Worm (Caenorhabditis elegans) whole organism, L3 larva: ENCODE results near the gene C45G9.10.
A peak's percentile ranks its signal among the peaks of the same experiment; 100 is the strongest.

Source experiments
- R02D3.7 ChIP-seq: fragments of 150-350 bp; optimal IDR thresholded peaks from 2 replicates; lab custom pipeline; 2014; ENCODE audit warnings: missing biosample characterization, missing genetic modification characterization
- aly-2 ChIP-seq: fragments of 150-350 bp; optimal IDR thresholded peaks from 2 replicates; lab custom pipeline; 2014; ENCODE audit warnings: missing biosample characterization, missing genetic modification characterization
- ama-1 ChIP-seq: fragments of 150-350 bp; optimal IDR thresholded peaks from 2 replicates; lab custom pipeline; 2018
- ceh-16 ChIP-seq: sonication (generic microtip); optimal IDR thresholded peaks from 2 replicates; lab custom pipeline; 2017; ENCODE audit warnings: missing biosample characterization, missing genetic modification characterization
- ceh-28 ChIP-seq: fragments of 150-350 bp; optimal IDR thresholded peaks from 2 replicates; lab custom pipeline; 2014; ENCODE audit warnings: missing biosample characterization, missing genetic modification reagents, missing genetic modification characterization
- ceh-82 ChIP-seq: fragments of 150-350 bp; optimal IDR thresholded peaks from 2 replicates; lab custom pipeline; 2014; ENCODE audit warnings: missing biosample characterization, missing genetic modification characterization
- ceh-9 ChIP-seq: sonication (generic microtip); optimal IDR thresholded peaks from 2 replicates; lab custom pipeline; 2018; ENCODE audit warnings: missing biosample characterization, missing genetic modification characterization
- daf-12 ChIP-seq: fragments of 150-350 bp; optimal IDR thresholded peaks from 2 replicates; lab custom pipeline; 2014; ENCODE audit warnings: missing biosample characterization, missing genetic modification reagents, missing genetic modification characterization
- egl-27 ChIP-seq: sonication (generic microtip); optimal IDR thresholded peaks from 4 replicates; lab custom pipeline; 2017; ENCODE audit warnings: missing biosample characterization, missing genetic modification reagents, missing genetic modification characterization
- egl-5 ChIP-seq: fragments of 150-350 bp; optimal IDR thresholded peaks from 2 replicates; lab custom pipeline; 2017; ENCODE audit warnings: missing biosample characterization, missing genetic modification reagents, missing genetic modification characterization, inconsistent platforms
- elt-1 ChIP-seq: fragments of 150-350 bp; optimal IDR thresholded peaks from 2 replicates; lab custom pipeline; 2014; ENCODE audit warnings: missing biosample characterization, missing genetic modification characterization
- elt-2 ChIP-seq: sonication (generic microtip); optimal IDR thresholded peaks from 2 replicates; lab custom pipeline; 2016; ENCODE audit warnings: missing genetic modification reagents, mild to moderate bottlenecking, missing genetic modification characterization, missing compliant biosample characterization
- elt-3 ChIP-seq, 3 experiments: fragments of 150-350 bp in 1 of 3; sonication (generic microtip) in 2 of 3; optimal IDR thresholded peaks; 2 replicates in 2 of 3; 4 replicates in 1 of 3; lab custom pipeline; 2014 to 2017; ENCODE audit warnings: missing biosample characterization in 3 of 3, missing genetic modification characterization in 3 of 3
- eor-1 ChIP-seq, 2 experiments: fragments of 150-350 bp; optimal IDR thresholded peaks; 2 replicates each; lab custom pipeline; 2014 to 2018; ENCODE audit warnings: missing biosample characterization in 2 of 2, missing genetic modification characterization in 2 of 2
- fkh-2 ChIP-seq: fragments of 150-350 bp; optimal IDR thresholded peaks from 2 replicates; lab custom pipeline; 2014; ENCODE audit warnings: missing biosample characterization, missing genetic modification reagents, missing genetic modification characterization
- hmg-11 ChIP-seq: sonication (generic microtip); optimal IDR thresholded peaks from 2 replicates; lab custom pipeline; 2016; ENCODE audit warnings: missing genetic modification characterization, missing compliant biosample characterization
- jun-1 ChIP-seq: fragments of 150-350 bp; optimal IDR thresholded peaks from 2 replicates; lab custom pipeline; 2014; ENCODE audit warnings: missing biosample characterization, missing genetic modification reagents, missing genetic modification characterization
- lin-15B ChIP-seq: fragments of 150-350 bp; optimal IDR thresholded peaks from 2 replicates; lab custom pipeline; 2014; ENCODE audit warnings: missing biosample characterization, missing genetic modification characterization
- lin-39 ChIP-seq: fragments of 150-350 bp; optimal IDR thresholded peaks from 2 replicates; lab custom pipeline; 2018; ENCODE audit warnings: missing biosample characterization, missing genetic modification reagents, missing genetic modification characterization
- lsy-12 ChIP-seq: sonication (generic microtip); optimal IDR thresholded peaks from 2 replicates; lab custom pipeline; 2016; ENCODE audit warnings: mild to moderate bottlenecking, missing genetic modification characterization, missing compliant biosample characterization
- mdl-1 ChIP-seq: fragments of 150-350 bp; optimal IDR thresholded peaks from 2 replicates; lab custom pipeline; 2014; ENCODE audit warnings: missing biosample characterization, missing genetic modification characterization
- mml-1 ChIP-seq: fragments of 150-350 bp; sonication (generic microtip); optimal IDR thresholded peaks from 3 replicates; lab custom pipeline; 2014; ENCODE audit warnings: missing biosample characterization, missing genetic modification characterization
- nfya-1 ChIP-seq: sonication (generic microtip); optimal IDR thresholded peaks from 2 replicates; lab custom pipeline; 2017; ENCODE audit warnings: missing genetic modification characterization, mild to moderate bottlenecking, missing compliant biosample characterization, antibody characterized with exemption, moderate library complexity; ENCODE audit not compliant: insufficient read depth
- nhr-23 ChIP-seq: fragments of 150-350 bp; optimal IDR thresholded peaks from 2 replicates; lab custom pipeline; 2014; ENCODE audit warnings: missing biosample characterization, missing genetic modification reagents, missing genetic modification characterization
- nhr-237 ChIP-seq: fragments of 150-350 bp; optimal IDR thresholded peaks from 2 replicates; lab custom pipeline; 2014; ENCODE audit warnings: missing biosample characterization, missing genetic modification characterization
- nhr-25 ChIP-seq: sonication (generic microtip); optimal IDR thresholded peaks from 2 replicates; lab custom pipeline; 2017; ENCODE audit warnings: missing biosample characterization, missing genetic modification characterization
- nhr-28 ChIP-seq: fragments of 150-350 bp; optimal IDR thresholded peaks from 2 replicates; lab custom pipeline; 2014; ENCODE audit warnings: missing biosample characterization, missing genetic modification characterization
- nhr-43 ChIP-seq: sonication (generic microtip); optimal IDR thresholded peaks from 2 replicates; lab custom pipeline; 2016; ENCODE audit warnings: mild to moderate bottlenecking, missing genetic modification characterization, missing compliant biosample characterization; ENCODE audit not compliant: poor library complexity, severe bottlenecking
- nhr-67 ChIP-seq: fragments of 150-350 bp; optimal IDR thresholded peaks from 2 replicates; lab custom pipeline; 2014; ENCODE audit warnings: missing biosample characterization, missing genetic modification characterization
- nhr-77 ChIP-seq: fragments of 150-350 bp; optimal IDR thresholded peaks from 2 replicates; lab custom pipeline; 2014; ENCODE audit warnings: missing biosample characterization, missing genetic modification characterization
- pha-4 ChIP-seq: fragments of 150-350 bp; optimal IDR thresholded peaks from 2 replicates; lab custom pipeline; 2014; ENCODE audit warnings: missing biosample characterization, missing genetic modification reagents, missing genetic modification characterization
- pqm-1 ChIP-seq: fragments of 150-350 bp; optimal IDR thresholded peaks from 2 replicates; lab custom pipeline; 2017; ENCODE audit warnings: missing biosample characterization, missing genetic modification characterization, inconsistent platforms
- sea-2 ChIP-seq: fragments of 150-350 bp; sonication (generic microtip); optimal IDR thresholded peaks from 4 replicates; lab custom pipeline; 2014; ENCODE audit warnings: missing biosample characterization, missing genetic modification reagents, missing genetic modification characterization
- skn-1 ChIP-seq: fragments of 150-350 bp; optimal IDR thresholded peaks from 2 replicates; lab custom pipeline; 2014; ENCODE audit warnings: missing biosample characterization, missing genetic modification characterization
- snpc-4 ChIP-seq: fragments of 150-350 bp; optimal IDR thresholded peaks from 2 replicates; lab custom pipeline; 2014; ENCODE audit warnings: missing biosample characterization, missing genetic modification characterization
- tbx-2 ChIP-seq: sonication (generic microtip); optimal IDR thresholded peaks from 2 replicates; lab custom pipeline; 2016; ENCODE audit warnings: mild to moderate bottlenecking, missing genetic modification characterization, missing compliant biosample characterization
- zag-1 ChIP-seq: fragments of 150-350 bp; optimal IDR thresholded peaks from 2 replicates; lab custom pipeline; 2014; ENCODE audit warnings: missing biosample characterization, missing genetic modification characterization
- ztf-11 ChIP-seq: fragments of 150-350 bp; optimal IDR thresholded peaks from 2 replicates; lab custom pipeline; 2014; ENCODE audit warnings: missing biosample characterization, missing genetic modification characterization
- ztf-4 ChIP-seq: fragments of 150-350 bp; optimal IDR thresholded peaks from 2 replicates; lab custom pipeline; 2014; ENCODE audit warnings: missing biosample characterization, missing genetic modification characterization

The C45G9.10 gene

ce11 chrIII:5036158-5036557 lies 25.5 kb downstream of the C45G9.10 start, which contains the start of gene C45G9.6:
Gene C45G9.6 (plus strand): TSS chrIII:5036458.
- TF ChIP-seq egl-5 (tag; lab: Kevin White, UChicago) (peak; percentile 4), lin-39 (no peak)

ce11 chrIII:5031375-5031836 lies 30.3 kb downstream of the C45G9.10 start:
- TF ChIP-seq hmg-11 (peak; percentile 94), R02D3.7 (tag; lab: Kevin White, UChicago) (peak; percentile 10), lsy-12 (tag; lab: Kevin White, UChicago) (peak; percentile 73), pha-4 (tag; lab: Kevin White, UChicago) (peak; percentile 76), tbx-2 (tag; lab: Kevin White, UChicago) (peak; percentile 65), aly-2 (peak; percentile 32), nhr-25 (tag; lab: Kevin White, UChicago) (peak; percentile 67), nhr-23 (tag; lab: Kevin White, UChicago) (peak; percentile 67), elt-2 (tag; lab: Kevin White, UChicago) (peak; percentile 62), nhr-43 (tag; lab: Kevin White, UChicago) (peak; percentile 58), jun-1 (tag; lab: Kevin White, UChicago) (peak; percentile 69), lin-39 (peak; percentile 59), elt-1 (tag; lab: Kevin White, UChicago) (peak; percentile 11), skn-1 (tag; lab: Kevin White, UChicago) (peak; percentile 65), nfya-1 (tag; lab: Kevin White, UChicago) (peak; percentile 67)

DNA sequence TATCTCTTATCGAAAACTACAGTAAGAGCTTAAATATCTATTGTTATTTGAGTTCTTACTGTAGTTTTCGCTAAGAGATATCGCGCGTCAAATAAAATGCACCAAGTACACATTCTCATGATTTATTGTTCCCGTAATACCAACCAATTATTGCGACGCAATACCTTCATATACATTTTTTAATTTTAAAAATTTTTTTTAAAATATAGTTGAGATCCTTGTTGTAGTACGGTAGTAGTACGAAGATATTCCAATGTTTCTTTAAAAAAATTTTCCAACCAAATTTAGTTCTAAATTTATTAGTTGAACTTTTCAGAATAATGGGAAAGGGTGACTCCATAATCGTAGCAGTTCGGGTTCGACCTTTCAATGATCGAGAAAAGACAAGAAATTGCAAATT lies 31.1 kb downstream of the C45G9.10 start, which contains the start of gene klp-6:
Gene klp-6, plus strand, starts transcription at position 301 of the 400 bp plus-strand sequence.
- TF ChIP-seq ceh-16 (tag; lab: Kevin White, UChicago) (no peak), hmg-11 (no peak), mml-1 (tag; lab: Kevin White, UChicago) (no peak), ceh-28 (tag; lab: Kevin White, UChicago) (no peak), nhr-43 (tag; lab: Kevin White, UChicago) (no peak), ceh-82 (tag; lab: Kevin White, UChicago) (no peak), tbx-2 (tag; lab: Kevin White, UChicago) (no peak), R02D3.7 (tag; lab: Kevin White, UChicago) (no peak), ama-1 (no peak)

- no peak for TF ChIP-seq nhr-77 (tag; lab: Kevin White, UChicago)
- TF ChIP-seq, all 47 proteins: peak for 0
Measured at ce11 chrIII:5027219-5027618, 34.5 kb downstream of the C45G9.10 start.

DNA sequence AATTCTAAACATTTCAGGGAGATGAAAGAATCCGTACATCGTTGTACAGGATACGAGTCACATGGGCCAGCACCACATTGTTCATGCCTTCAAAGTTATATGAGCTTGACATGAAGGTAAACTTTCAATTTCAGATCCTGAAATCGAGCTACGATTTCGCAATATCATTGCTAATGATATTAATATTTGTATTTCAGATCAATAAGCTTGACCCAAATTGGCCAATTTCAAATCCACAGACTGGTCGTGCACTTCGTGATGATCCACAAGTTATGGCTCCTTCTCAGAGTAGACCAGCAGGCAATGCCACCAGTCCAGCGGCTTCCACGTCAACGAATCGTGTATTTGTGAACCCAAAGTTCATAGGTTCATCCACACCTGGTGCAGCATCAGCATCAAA lies 35.3 kb downstream of the C45G9.10 start:
- TF ChIP-seq daf-12 (tag; lab: Kevin White, UChicago) (no peak), snpc-4 (tag; lab: Kevin White, UChicago) (no peak), nhr-28 (tag; lab: Kevin White, UChicago) (no peak), elt-2 (tag; lab: Kevin White, UChicago) (no peak), eor-1 (tag; optimal IDR thresholded peaks at IDR 0.05; lab: Kevin White, UChicago) (no peak), sea-2 (GFP tag; lab: Kevin White, UChicago) (no peak), elt-1 (tag; lab: Kevin White, UChicago) (no peak), jun-1 (tag; lab: Kevin White, UChicago) (no peak), egl-5 (tag; lab: Kevin White, UChicago) (no peak), fkh-2 (tag; lab: Kevin White, UChicago) (no peak), nhr-25 (tag; lab: Kevin White, UChicago) (no peak), nfya-1 (tag; lab: Kevin White, UChicago) (no peak)

ce11 chrIII:5025136-5025629 lies 36.5 kb downstream of the C45G9.10 start:
- TF ChIP-seq elt-2 (tag; lab: Kevin White, UChicago) (peak; percentile 30), pha-4 (tag; lab: Kevin White, UChicago) (peak; percentile 71), egl-27 (tag; lab: Kevin White, UChicago) (no peak), ceh-16 (tag; lab: Kevin White, UChicago) (no peak), skn-1 (tag; lab: Kevin White, UChicago) (no peak), fkh-2 (tag; lab: Kevin White, UChicago) (no peak), ztf-11 (tag; lab: Kevin White, UChicago) (no peak), zag-1 (tag; lab: Kevin White, UChicago) (no peak), nhr-67 (tag; lab: Kevin White, UChicago) (no peak), lin-39 (no peak), tbx-2 (tag; lab: Kevin White, UChicago) (peak; percentile 16), nhr-237 (no peak), elt-1 (tag; lab: Kevin White, UChicago) (no peak), elt-3 (tag; optimal IDR thresholded peaks at IDR 0.05; lab: Kevin White, UChicago) (no peak), nhr-77 (tag; lab: Kevin White, UChicago) (no peak), ztf-4 (no peak), ama-1 (peak; percentile 98), eor-1 (tag; optimal IDR thresholded peaks at IDR 0.05; lab: Kevin White, UChicago) (no peak), nhr-28 (tag; lab: Kevin White, UChicago) (no peak), ceh-9 (tag; lab: Kevin White, UChicago) (no peak), lsy-12 (tag; lab: Kevin White, UChicago) (peak; percentile 46), mdl-1 (tag; lab: Kevin White, UChicago) (no peak), lin-15B (tag; lab: Kevin White, UChicago) (no peak), R02D3.7 (tag; lab: Kevin White, UChicago) (no peak), pqm-1 (tag; lab: Kevin White, UChicago) (no peak), sea-2 (GFP tag; lab: Kevin White, UChicago) (no peak)
